Worm (Caenorhabditis elegans): Measurements from ENCODE around the gene col-77.

col-77 gene

ce11 chrII:8359350-8359749 lies at the start of gene col-77:
Gene col-77 (minus strand): TSS chrII:8359381.
- TF ChIP-seq ama-1 (optimal IDR thresholded peaks at IDR 0.05): no peak
- TF ChIP-seq tbx-37 (GFP tag; conservative IDR thresholded peaks at IDR 0.05): no peak
- no peak for TF ChIP-seq B0310.2 (tag; optimal IDR thresholded peaks at IDR 0.05)
- no peak for TF ChIP-seq tra-4 (tag; optimal IDR thresholded peaks at IDR 0.05)
- TF ChIP-seq scrt-1 (GFP tag; IDR thresholded peaks at IDR 0.05): no peak
- no peak for TF ChIP-seq aly-1 (tag; optimal IDR thresholded peaks at IDR 0.05)

DNA sequence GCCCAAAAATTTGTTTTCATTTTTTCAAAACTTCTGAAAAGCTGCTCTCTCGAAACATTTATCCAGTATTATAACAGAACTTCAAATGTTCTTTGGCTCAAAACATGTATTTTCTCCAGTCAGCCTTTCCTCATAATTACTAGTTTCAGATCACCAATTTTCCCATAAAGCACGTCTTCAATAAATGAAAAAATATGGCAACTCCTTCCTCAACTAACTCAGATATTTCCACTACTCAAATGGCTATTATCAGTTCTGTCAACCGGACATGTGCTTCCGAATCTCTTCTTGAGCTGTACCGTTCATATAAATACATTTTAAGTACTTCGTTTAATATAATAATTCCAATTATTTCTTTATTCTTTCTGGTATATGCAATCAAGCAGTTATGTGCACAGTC lies 48.3 kb upstream of the col-77 start, which contains the start of gene sra-13:
sra-13 (plus strand) TSS at position 195 of the 400 bp plus-strand sequence.
- TF ChIP-seq ama-1 (optimal IDR thresholded peaks at IDR 0.05) (no peak), tra-4 (tag; optimal IDR thresholded peaks at IDR 0.05) (no peak), hmg-4 (GFP tag; optimal IDR thresholded peaks at IDR 0.05) (no peak), ceh-36 (tag; optimal IDR thresholded peaks at IDR 0.05) (no peak), tbx-37 (GFP tag; conservative IDR thresholded peaks at IDR 0.05) (no peak), ets-7 (tag; optimal IDR thresholded peaks at IDR 0.05) (no peak), sea-1 (GFP tag; conservative IDR thresholded peaks at IDR 0.05) (no peak)

DNA sequence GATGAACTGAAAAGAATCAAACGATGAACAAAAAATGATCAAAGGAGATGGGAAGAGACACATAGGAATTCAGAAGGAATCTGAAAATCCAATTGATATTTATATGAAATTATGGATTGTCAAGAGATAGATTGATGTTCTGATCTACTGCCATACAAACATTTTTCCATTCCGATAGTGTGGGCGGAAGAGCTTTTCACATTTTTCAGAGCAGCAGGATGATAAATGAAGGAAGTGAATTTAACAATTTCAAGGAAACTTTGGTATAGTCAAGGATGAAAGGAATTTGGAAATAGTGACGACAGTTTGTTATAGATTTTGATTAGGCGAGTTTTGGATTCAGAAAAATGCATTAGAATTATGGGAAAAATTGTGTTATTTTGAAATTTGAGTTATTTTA lies 46.1 kb upstream of the col-77 start, which contains the start of gene ubc-24:
ubc-24 (plus strand) TSS at position 301 of the 400 bp plus-strand sequence.
- TF ChIP-seq tbx-37 (GFP tag; conservative IDR thresholded peaks at IDR 0.05) (no peak), sea-1 (GFP tag; conservative IDR thresholded peaks at IDR 0.05) (no peak), tra-4 (tag; optimal IDR thresholded peaks at IDR 0.05) (no peak), tbx-11 (GFP tag; IDR thresholded peaks at IDR 0.05) (no peak), ceh-13 (GFP tag; optimal IDR thresholded peaks at IDR 0.05) (no peak), hmg-4 (GFP tag; optimal IDR thresholded peaks at IDR 0.05) (no peak), B0310.2 (tag; optimal IDR thresholded peaks at IDR 0.05) (no peak), ceh-36 (tag; optimal IDR thresholded peaks at IDR 0.05) (no peak), pes-1 (GFP tag; IDR thresholded peaks at IDR 0.05) (no peak), ama-1 (optimal IDR thresholded peaks at IDR 0.05) (no peak), F13C5.2 (tag; optimal IDR thresholded peaks at IDR 0.05) (no peak), aly-1 (tag; optimal IDR thresholded peaks at IDR 0.05) (no peak), hnd-1 (tag; optimal IDR thresholded peaks at IDR 0.05) (no peak), ets-7 (tag; optimal IDR thresholded peaks at IDR 0.05) (no peak), hmbx-1 (tag; optimal IDR thresholded peaks at IDR 0.05) (no peak), flt-1 (GFP tag; IDR thresholded peaks at IDR 0.05) (no peak)

ce11 chrII:8404748-8405147 lies 45.6 kb upstream of the col-77 start, which contains the start of gene skpo-1:
Gene skpo-1 (minus strand): TSS chrII:8404848.
- TF ChIP-seq ama-1 (optimal IDR thresholded peaks at IDR 0.05): no peak
- no peak for TF ChIP-seq pes-1 (GFP tag; IDR thresholded peaks at IDR 0.05)
- TF ChIP-seq tbx-37 (GFP tag; conservative IDR thresholded peaks at IDR 0.05): no peak
- TF ChIP-seq sea-1 (GFP tag; conservative IDR thresholded peaks at IDR 0.05): no peak
- no peak for TF ChIP-seq hmbx-1 (tag; optimal IDR thresholded peaks at IDR 0.05)
- TF ChIP-seq scrt-1 (GFP tag; IDR thresholded peaks at IDR 0.05): no peak
- no peak for TF ChIP-seq ceh-13 (GFP tag; optimal IDR thresholded peaks at IDR 0.05)
- TF ChIP-seq ets-7 (tag; optimal IDR thresholded peaks at IDR 0.05): no peak

- TF ChIP-seq aly-1 (tag; optimal IDR thresholded peaks at IDR 0.05) (no peak), F13C5.2 (tag; optimal IDR thresholded peaks at IDR 0.05) (no peak), hmg-4 (GFP tag; optimal IDR thresholded peaks at IDR 0.05) (no peak), sea-1 (GFP tag; conservative IDR thresholded peaks at IDR 0.05) (no peak), hmbx-1 (tag; optimal IDR thresholded peaks at IDR 0.05) (no peak), ama-1 (optimal IDR thresholded peaks at IDR 0.05) (no peak), B0310.2 (tag; optimal IDR thresholded peaks at IDR 0.05) (no peak), tbx-37 (GFP tag; conservative IDR thresholded peaks at IDR 0.05) (no peak), scrt-1 (GFP tag; IDR thresholded peaks at IDR 0.05) (no peak), pes-1 (GFP tag; IDR thresholded peaks at IDR 0.05) (no peak), flt-1 (GFP tag; IDR thresholded peaks at IDR 0.05) (no peak), hnd-1 (tag; optimal IDR thresholded peaks at IDR 0.05) (no peak), ets-7 (tag; optimal IDR thresholded peaks at IDR 0.05) (no peak), ceh-13 (GFP tag; optimal IDR thresholded peaks at IDR 0.05) (no peak), ceh-36 (tag; optimal IDR thresholded peaks at IDR 0.05) (no peak), tra-4 (tag; optimal IDR thresholded peaks at IDR 0.05) (no peak), tbx-11 (GFP tag; IDR thresholded peaks at IDR 0.05) (no peak)
These were observed 40.8 kb upstream of the col-77 start for ce11 chrII:8399997-8400396.

DNA sequence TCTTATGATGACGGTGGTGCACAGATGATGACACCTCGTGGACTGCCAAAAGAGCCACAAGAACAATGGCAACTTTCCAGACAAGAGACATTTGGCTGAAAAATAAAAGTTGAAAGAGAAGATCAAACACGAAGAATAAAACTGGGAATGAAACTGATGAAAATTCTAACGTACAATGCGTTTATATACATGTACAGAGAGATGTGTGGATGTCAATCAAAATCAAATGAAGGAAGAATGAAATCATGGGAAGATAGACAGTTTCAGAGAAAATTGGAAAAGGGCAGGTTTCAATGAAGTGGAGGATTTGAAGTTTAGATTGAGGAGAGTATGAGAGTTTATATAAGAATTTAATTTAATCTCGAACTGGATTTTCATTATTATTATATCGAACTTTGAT lies 39.9 kb upstream of the col-77 start, which contains the start of gene dod-23:
dod-23 (minus strand) TSS at position 101 of the 400 bp plus-strand sequence.
- TF ChIP-seq tra-4 (tag; optimal IDR thresholded peaks at IDR 0.05): no peak
- TF ChIP-seq pes-1 (GFP tag; IDR thresholded peaks at IDR 0.05): no peak
- TF ChIP-seq hnd-1 (tag; optimal IDR thresholded peaks at IDR 0.05): no peak
- TF ChIP-seq tbx-11 (GFP tag; IDR thresholded peaks at IDR 0.05): no peak
- no peak for TF ChIP-seq ama-1 (optimal IDR thresholded peaks at IDR 0.05)
- TF ChIP-seq F13C5.2 (tag; optimal IDR thresholded peaks at IDR 0.05): no peak
- no peak for TF ChIP-seq B0310.2 (tag; optimal IDR thresholded peaks at IDR 0.05)
- TF ChIP-seq aly-1 (tag; optimal IDR thresholded peaks at IDR 0.05): no peak

DNA sequence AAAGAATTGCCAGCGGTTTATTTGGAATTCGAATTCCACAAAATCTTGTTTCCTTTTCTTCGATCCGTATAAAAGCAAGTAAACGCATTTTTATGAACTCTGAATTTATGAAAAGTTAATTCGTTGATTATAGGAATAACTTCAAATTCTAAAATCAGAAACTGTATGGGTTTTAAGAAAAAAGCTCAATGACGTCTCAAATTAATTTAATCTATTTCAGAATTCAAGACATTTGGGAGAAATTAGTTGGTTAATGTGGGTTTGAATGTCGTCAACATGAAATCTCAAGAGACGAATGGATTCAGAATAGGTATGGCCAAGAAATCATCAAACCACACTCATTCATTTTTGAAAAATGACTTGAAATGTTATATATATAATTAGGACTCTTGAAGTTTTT lies 36.9 kb upstream of the col-77 start, which contains the start of gene F49E12.7:
F49E12.7 (minus strand) TSS at position 101 of the 400 bp plus-strand sequence.
- TF ChIP-seq scrt-1 (GFP tag; IDR thresholded peaks at IDR 0.05): no peak

- TF ChIP-seq hmg-4 (GFP tag; optimal IDR thresholded peaks at IDR 0.05) (no peak), flt-1 (GFP tag; IDR thresholded peaks at IDR 0.05) (no peak), tra-4 (tag; optimal IDR thresholded peaks at IDR 0.05) (no peak), sea-1 (GFP tag; conservative IDR thresholded peaks at IDR 0.05) (no peak), aly-1 (tag; optimal IDR thresholded peaks at IDR 0.05) (no peak), ceh-13 (GFP tag; optimal IDR thresholded peaks at IDR 0.05) (no peak), F13C5.2 (tag; optimal IDR thresholded peaks at IDR 0.05) (no peak), ets-7 (tag; optimal IDR thresholded peaks at IDR 0.05) (no peak), pes-1 (GFP tag; IDR thresholded peaks at IDR 0.05) (no peak), tbx-11 (GFP tag; IDR thresholded peaks at IDR 0.05) (no peak), scrt-1 (GFP tag; IDR thresholded peaks at IDR 0.05) (no peak), ama-1 (optimal IDR thresholded peaks at IDR 0.05) (no peak), hnd-1 (tag; optimal IDR thresholded peaks at IDR 0.05) (no peak), ceh-36 (tag; optimal IDR thresholded peaks at IDR 0.05) (no peak)
These were observed 35.0 kb upstream of the col-77 start, which contains the start of gene F49E12.8 for ce11 chrII:8394205-8394604. Gene F49E12.8 (minus strand): TSS chrII:8394305.

Data from whole organism, early embryonic.